Worm (Caenorhabditis elegans) whole organism, young adult: ENCODE measurements around the gene C27F2.4.

Experiments
- B0035.1 ChIP-seq: sonication (generic microtip); optimal IDR thresholded peaks from 2 replicates; lab custom pipeline; 2016; ENCODE audit warnings: missing genetic modification characterization, mild to moderate bottlenecking, missing compliant biosample characterization, missing genotype, missing genetic modification reagents
- F10E7.11 ChIP-seq: sonication (generic microtip); optimal IDR thresholded peaks from 2 replicates; lab custom pipeline; 2017; ENCODE audit warnings: mild to moderate bottlenecking, missing genetic modification characterization, moderate library complexity, missing compliant biosample characterization
- F49E8.2 ChIP-seq: sonication (generic microtip); optimal IDR thresholded peaks from 3 replicates; lab custom pipeline; 2017; ENCODE audit warnings: missing genetic modification characterization, mild to moderate bottlenecking, missing compliant biosample characterization, antibody characterized with exemption, moderate library complexity; ENCODE audit not compliant: insufficient read depth
- F57C9.4 ChIP-seq: sonication (generic microtip); optimal IDR thresholded peaks from 2 replicates; lab custom pipeline; 2017; ENCODE audit warnings: mild to moderate bottlenecking, missing genetic modification characterization, missing compliant biosample characterization
- K11D2.4 ChIP-seq: fragments of 200-800 bp; sonication (Bioruptor generic); IDR thresholded peaks from 2 replicates; pipeline ENCODE4 v1.3.6; 2022; ENCODE audit warnings: missing genetic modification reagents, missing genetic modification characterization, missing compliant biosample characterization
- T07F8.4 ChIP-seq: sonication (generic microtip); optimal IDR thresholded peaks from 2 replicates; lab custom pipeline; 2016; ENCODE audit warnings: mild to moderate bottlenecking, missing genetic modification characterization, moderate library complexity, missing compliant biosample characterization
- Y53F4B.3 ChIP-seq: fragments of 200-800 bp; sonication (Bioruptor generic); IDR thresholded peaks from 2 replicates; pipeline ENCODE4 v1.3.6; 2022; ENCODE audit warnings: missing genetic modification reagents, missing genetic modification characterization, missing compliant biosample characterization
- Y67H2A.10 ChIP-seq: fragments of 200-800 bp; sonication (Bioruptor generic); conservative IDR thresholded peaks from 2 replicates; pipeline ENCODE4 v1.3.6; 2022; ENCODE audit warnings: missing genetic modification reagents, missing genetic modification characterization, missing compliant biosample characterization
- aptf-2 ChIP-seq: fragments of 200-800 bp; sonication (Bioruptor generic); conservative IDR thresholded peaks from 2 replicates; pipeline ENCODE4 v1.3.6; 2022; ENCODE audit warnings: missing genetic modification reagents, missing genetic modification characterization, missing compliant biosample characterization
- atf-7 ChIP-seq: sonication (generic microtip); optimal IDR thresholded peaks from 2 replicates; lab custom pipeline; 2017; ENCODE audit warnings: mild to moderate bottlenecking, missing genetic modification characterization, missing compliant biosample characterization
- ceh-40 ChIP-seq: fragments of 200-800 bp; sonication (Bioruptor generic); IDR thresholded peaks from 2 replicates; pipeline ENCODE4 v1.3.6; 2022; ENCODE audit warnings: missing genetic modification characterization, missing compliant biosample characterization
- chd-7 ChIP-seq: sonication (generic microtip); optimal IDR thresholded peaks from 2 replicates; lab custom pipeline; 2016; ENCODE audit warnings: mild to moderate bottlenecking, missing genetic modification characterization, moderate library complexity, missing compliant biosample characterization
- die-1 ChIP-seq: sonication (generic microtip); optimal IDR thresholded peaks from 2 replicates; lab custom pipeline; 2016; ENCODE audit warnings: missing genotype, mild to moderate bottlenecking, missing genetic modification characterization, missing compliant biosample characterization
- dox-1 ChIP-seq: fragments of 200-800 bp; sonication (Bioruptor generic); IDR thresholded peaks from 2 replicates; pipeline ENCODE4 v1.3.6; 2022; ENCODE audit warnings: missing genetic modification reagents, missing genetic modification characterization, missing compliant biosample characterization
- egrh-3 ChIP-seq: fragments of 200-800 bp; sonication (Bioruptor generic); IDR thresholded peaks from 2 replicates; pipeline ENCODE4 v1.3.6; 2022; ENCODE audit warnings: missing genetic modification reagents, missing genetic modification characterization, missing compliant biosample characterization
- ekl-4 ChIP-seq: fragments of 200-800 bp; sonication (Bioruptor generic); IDR thresholded peaks from 2 replicates; pipeline ENCODE4 v1.3.6; 2022; ENCODE audit warnings: missing genetic modification reagents, missing genetic modification characterization, missing compliant biosample characterization
- fkh-3 ChIP-seq: sonication (generic microtip); optimal IDR thresholded peaks from 2 replicates; lab custom pipeline; 2016; ENCODE audit warnings: mild to moderate bottlenecking, missing genetic modification characterization, missing compliant biosample characterization
- him-1 ChIP-seq: sonication (generic microtip); optimal IDR thresholded peaks from 2 replicates; lab custom pipeline; 2016; ENCODE audit warnings: missing genotype, missing genetic modification reagents, missing genetic modification characterization, missing compliant biosample characterization
- hlh-26 ChIP-seq: fragments of 200-800 bp; sonication (Bioruptor generic); conservative IDR thresholded peaks from 2 replicates; pipeline ENCODE4 v1.3.6; 2022; ENCODE audit warnings: missing genetic modification reagents, missing genetic modification characterization, missing compliant biosample characterization
- hmg-1.2 ChIP-seq: fragments of 200-800 bp; sonication (Bioruptor generic); IDR thresholded peaks from 2 replicates; pipeline ENCODE4 v1.3.6; 2022; ENCODE audit warnings: missing genetic modification reagents, missing genetic modification characterization, missing compliant biosample characterization
- lin-26 ChIP-seq: fragments of 200-800 bp; sonication (Bioruptor generic); IDR thresholded peaks from 2 replicates; pipeline ENCODE4 v1.3.6; 2022; ENCODE audit warnings: missing genetic modification reagents, missing genetic modification characterization, missing compliant biosample characterization
- lsl-1 ChIP-seq: fragments of 200-800 bp; sonication (Bioruptor generic); optimal IDR thresholded peaks from 2 replicates; lab custom pipeline; 2018; ENCODE audit warnings: mild to moderate bottlenecking, missing genetic modification characterization, moderate library complexity, missing compliant biosample characterization
- madf-3 ChIP-seq: fragments of 200-800 bp; sonication (Bioruptor generic); IDR thresholded peaks from 2 replicates; pipeline ENCODE4 v1.3.6; 2022; ENCODE audit warnings: missing genetic modification reagents, missing genetic modification characterization, missing compliant biosample characterization
- madf-6 ChIP-seq: fragments of 200-800 bp; sonication (Bioruptor generic); IDR thresholded peaks from 2 replicates; pipeline ENCODE4 v1.3.6; 2022; ENCODE audit warnings: missing genetic modification reagents, missing genetic modification characterization, missing compliant biosample characterization
- mcd-1 ChIP-seq: fragments of 200-800 bp; sonication (Bioruptor generic); IDR thresholded peaks from 2 replicates; pipeline ENCODE4 v1.3.6; 2022; ENCODE audit warnings: missing genetic modification reagents, missing genetic modification characterization, missing compliant biosample characterization
- nfyb-1 ChIP-seq: fragments of 200-800 bp; sonication (Bioruptor generic); IDR thresholded peaks from 2 replicates; pipeline ENCODE4 v1.3.6; 2022; ENCODE audit warnings: missing genetic modification reagents, missing genetic modification characterization, missing compliant biosample characterization
- repo-1 ChIP-seq: sonication (generic microtip); optimal IDR thresholded peaks from 2 replicates; lab custom pipeline; 2017; ENCODE audit warnings: mild to moderate bottlenecking, missing genetic modification characterization, missing compliant biosample characterization
- unc-130 ChIP-seq: sonication (generic microtip); optimal IDR thresholded peaks from 2 replicates; lab custom pipeline; 2016; ENCODE audit warnings: missing genetic modification reagents, missing genetic modification characterization, missing compliant biosample characterization
- unc-62 ChIP-seq: fragments of 150-350 bp; optimal IDR thresholded peaks from 2 replicates; lab custom pipeline; 2014; ENCODE audit warnings: missing biosample characterization, missing genetic modification reagents, missing genetic modification characterization
- zfh-2 ChIP-seq: fragments of 200-800 bp; sonication (Bioruptor generic); conservative IDR thresholded peaks from 2 replicates; pipeline ENCODE4 v1.3.6; 2022; ENCODE audit warnings: missing genetic modification reagents, missing genetic modification characterization, missing compliant biosample characterization
- ztf-18 ChIP-seq: sonication (generic microtip); optimal IDR thresholded peaks from 2 replicates; lab custom pipeline; 2016; ENCODE audit warnings: missing genotype, mild to moderate bottlenecking, missing genetic modification characterization, missing compliant biosample characterization
- ztf-28 ChIP-seq: fragments of 200-800 bp; sonication (Bioruptor generic); IDR thresholded peaks from 2 replicates; pipeline ENCODE4 v1.3.6; 2022; ENCODE audit warnings: missing genetic modification reagents, missing genetic modification characterization, missing compliant biosample characterization

C27F2.4 gene

DNA sequence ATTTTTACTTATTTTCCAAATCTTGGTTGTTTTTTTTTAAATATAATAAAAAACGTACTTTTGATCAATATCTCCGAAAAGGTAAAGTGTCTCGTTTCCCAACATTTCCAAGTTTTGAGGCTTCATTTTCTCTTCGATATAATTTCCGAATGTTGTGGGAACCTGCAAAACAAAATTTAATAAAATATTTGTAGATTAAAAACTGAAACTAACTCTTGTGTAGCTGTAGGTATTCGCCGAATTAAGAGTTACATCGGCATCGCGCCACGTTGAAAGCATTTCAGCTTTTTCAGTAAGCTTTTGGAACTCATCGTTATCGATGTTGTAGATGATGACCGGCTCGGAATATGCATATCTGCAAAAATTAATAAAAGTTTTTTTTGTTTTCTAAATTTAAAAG, 2.3 kb upstream of the C27F2.4 start, which contains the start of gene vps-22:
Gene vps-22 (minus strand): TSS at position 101 of the 400 bp plus-strand sequence.
- TF ChIP-seq hmg-1.2 (GFP tag; lab: Robert Waterston, UW) (no peak), B0035.1 (tag; lab: Kevin White, UChicago) (no peak), dox-1 (no peak), zfh-2 (no peak), him-1 (tag; lab: Kevin White, UChicago) (no peak), ceh-40 (no peak), F57C9.4 (no peak), K11D2.4 (GFP tag; lab: Robert Waterston, UW) (no peak), mcd-1 (no peak)

- TF ChIP-seq madf-3 (GFP tag; lab: Robert Waterston, UW), result no peak
- peak; percentile 38; the same call in 1 of the 2 replicates for TF ChIP-seq lin-26 (GFP tag; lab: Robert Waterston, UW)
- TF ChIP-seq ztf-18 (tag; lab: Kevin White, UChicago), result peak; percentile 9
- no peak for TF ChIP-seq fkh-3 (tag; lab: Kevin White, UChicago)
- 0 out of 2 replicates have a peak, but pooled peaks have one; percentile 18 for TF ChIP-seq ekl-4 (GFP tag; lab: Robert Waterston, UW)
- peak; percentile 34; the same call in 1 of the 2 replicates for TF ChIP-seq madf-6 (GFP tag; lab: Robert Waterston, UW)
Measured at ce11 chrIII:4961281-4961680, 1.2 kb upstream of the C27F2.4 start.

- no peak for TF ChIP-seq unc-130 (GFP tag; lab: Kevin White, UChicago)
Measured at ce11 chrIII:4956566-4956965, 3.5 kb downstream of the C27F2.4 start, which contains the start of gene C26E6.1. C26E6.1 (plus strand) TSS chrIII:4956866.

DNA sequence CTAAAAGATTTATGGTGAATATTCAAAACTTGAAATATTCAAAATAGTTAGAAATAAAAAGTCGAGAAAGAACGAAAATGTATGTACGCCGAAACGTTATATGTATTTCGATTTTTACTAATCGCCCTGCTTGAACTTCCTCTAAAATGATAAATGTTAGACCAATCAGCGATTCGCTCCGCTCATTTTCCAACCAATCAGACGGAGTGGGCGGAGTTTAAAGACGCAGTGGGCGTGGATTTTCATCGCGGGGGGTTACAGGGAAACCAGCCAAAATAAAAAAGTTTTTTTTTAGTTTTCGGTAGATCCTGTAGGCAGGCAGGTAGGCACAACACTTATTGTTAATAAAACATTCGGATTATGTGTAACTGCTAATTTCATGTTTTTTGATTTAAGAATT, 7.1 kb downstream of the C27F2.4 start:
- TF ChIP-seq ztf-28 (GFP tag; lab: Robert Waterston, UW) (no peak), nfyb-1 (GFP tag; lab: Robert Waterston, UW) (peak; percentile 64; the same call in 1 of the 2 replicates)

ce11 chrIII:4951824-4952223, 8.3 kb downstream of the C27F2.4 start, which contains the start of gene flh-2:
flh-2 (plus strand) TSS chrIII:4952124.
- TF ChIP-seq unc-62 (GFP tag; lab: Kevin White, UChicago), result no peak
- TF ChIP-seq F49E8.2 (tag; lab: Kevin White, UChicago), result no peak
- no peak for TF ChIP-seq F10E7.11 (tag; lab: Kevin White, UChicago)
- TF ChIP-seq Y53F4B.3 (GFP tag; lab: Robert Waterston, UW), result no peak
- TF ChIP-seq die-1 (tag; lab: Kevin White, UChicago), result no peak
- no peak for TF ChIP-seq B0035.1 (tag; lab: Kevin White, UChicago)
- no peak for TF ChIP-seq atf-7
- TF ChIP-seq Y67H2A.10 (GFP tag; lab: Robert Waterston, UW), result no peak
- TF ChIP-seq aptf-2, result no peak
- no peak for TF ChIP-seq ceh-40
- TF ChIP-seq lsl-1, result no peak
- no peak for TF ChIP-seq repo-1
- no peak for TF ChIP-seq hlh-26
- TF ChIP-seq chd-7 (tag; lab: Kevin White, UChicago), result no peak
- TF ChIP-seq, all 124 proteins: peak for 0

DNA sequence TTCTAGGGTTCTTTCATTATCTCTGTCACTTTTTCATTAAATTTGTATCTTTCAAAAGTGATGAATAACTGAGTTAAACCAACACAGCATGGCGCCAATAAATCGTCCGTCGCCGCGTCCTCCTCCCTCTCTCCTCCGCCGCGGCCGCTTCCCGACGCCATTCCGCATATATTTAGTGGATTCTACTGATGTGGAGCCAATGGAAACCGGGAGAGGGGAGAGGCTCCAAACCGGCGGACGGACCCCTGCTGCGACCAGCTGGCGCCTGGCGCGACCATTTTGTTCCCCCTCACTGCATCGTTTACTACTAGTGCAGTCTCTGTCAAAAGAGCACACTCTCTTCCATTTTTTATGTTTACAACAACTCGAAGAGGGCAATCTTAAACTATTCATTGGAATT, 8.9 kb downstream of the C27F2.4 start:
- peak; percentile 91 for TF ChIP-seq zfh-2
- TF ChIP-seq egrh-3 (GFP tag; lab: Robert Waterston, UW), result peak; percentile 69; the same call in 1 of the 2 replicates
- TF ChIP-seq T07F8.4 (tag; lab: Kevin White, UChicago), result no peak
- TF ChIP-seq unc-62 (GFP tag; lab: Kevin White, UChicago), result no peak
- TF ChIP-seq, all 124 proteins: peak for 2
